Worm (Caenorhabditis elegans) whole organism, young adult: ENCODE results near the gene egg-3.

Experiments used
- B0019.2 ChIP-seq: fragments of 200-800 bp; sonication (Bioruptor generic); conservative IDR thresholded peaks from 2 replicates; pipeline ENCODE4 v1.3.6; 2022; ENCODE audit warnings: missing genetic modification reagents, missing genetic modification characterization, missing compliant biosample characterization
- B0261.1 ChIP-seq: sonication (generic microtip); optimal IDR thresholded peaks from 2 replicates; lab custom pipeline; 2016; ENCODE audit warnings: mild to moderate bottlenecking, missing genetic modification characterization, moderate library complexity, missing compliant biosample characterization
- C06A6.2 ChIP-seq: fragments of 200-800 bp; sonication (Bioruptor generic); conservative IDR thresholded peaks from 2 replicates; pipeline ENCODE4 v1.3.6; 2022; ENCODE audit warnings: missing genetic modification characterization, missing compliant biosample characterization
- D2030.7 ChIP-seq: fragments of 200-800 bp; sonication (Bioruptor generic); IDR thresholded peaks from 2 replicates; pipeline ENCODE4 v1.3.6; 2022; ENCODE audit warnings: missing genetic modification reagents, missing genetic modification characterization, missing compliant biosample characterization
- F23B12.7 ChIP-seq: sonication (generic microtip); optimal IDR thresholded peaks from 2 replicates; lab custom pipeline; 2017; ENCODE audit warnings: missing genetic modification characterization, mild to moderate bottlenecking, missing compliant biosample characterization, antibody characterized with exemption, moderate library complexity; ENCODE audit not compliant: insufficient read depth
- F57A8.1 ChIP-seq: fragments of 200-800 bp; sonication (Bioruptor generic); optimal IDR thresholded peaks from 2 replicates; lab custom pipeline; 2018; ENCODE audit warnings: mild to moderate bottlenecking, missing genetic modification characterization, moderate library complexity, missing compliant biosample characterization
- Y53F4B.3 ChIP-seq: fragments of 200-800 bp; sonication (Bioruptor generic); IDR thresholded peaks from 2 replicates; pipeline ENCODE4 v1.3.6; 2022; ENCODE audit warnings: missing genetic modification reagents, missing genetic modification characterization, missing compliant biosample characterization
- Y79H2A.3 ChIP-seq: fragments of 200-800 bp; sonication (Bioruptor generic); conservative IDR thresholded peaks from 2 replicates; pipeline ENCODE4 v1.3.6; 2022; ENCODE audit warnings: missing genetic modification reagents, missing genetic modification characterization, missing compliant biosample characterization
- ama-1 ChIP-seq, 3 experiments: fragments of 150-350 bp in 1 of 3; sonication (generic microtip) in 2 of 3; optimal IDR thresholded peaks; 2 replicates each; lab custom pipeline; 2014 to 2018; ENCODE audit warnings: missing biosample characterization in 2 of 3, missing genetic modification characterization in 2 of 3, missing genetic modification reagents in 2 of 3
- attf-3 ChIP-seq: fragments of 200-800 bp; sonication (Bioruptor generic); conservative IDR thresholded peaks from 2 replicates; pipeline ENCODE4 v1.3.6; 2022; ENCODE audit warnings: missing genetic modification reagents, missing genetic modification characterization, missing compliant biosample characterization
- ceh-40 ChIP-seq: fragments of 200-800 bp; sonication (Bioruptor generic); IDR thresholded peaks from 2 replicates; pipeline ENCODE4 v1.3.6; 2022; ENCODE audit warnings: missing genetic modification characterization, missing compliant biosample characterization
- ceh-91 ChIP-seq: fragments of 200-800 bp; sonication (Bioruptor generic); IDR thresholded peaks from 2 replicates; pipeline ENCODE4 v1.3.6; 2022; ENCODE audit warnings: missing genetic modification reagents, missing genetic modification characterization, missing compliant biosample characterization
- chd-7 ChIP-seq: sonication (generic microtip); optimal IDR thresholded peaks from 2 replicates; lab custom pipeline; 2016; ENCODE audit warnings: mild to moderate bottlenecking, missing genetic modification characterization, moderate library complexity, missing compliant biosample characterization
- dpl-1 ChIP-seq: fragments of 150-350 bp; optimal IDR thresholded peaks from 2 replicates; lab custom pipeline; 2014; ENCODE audit warnings: missing biosample characterization, missing genetic modification reagents, missing genetic modification characterization
- efl-1 ChIP-seq: fragments of 150-350 bp; optimal IDR thresholded peaks from 2 replicates; lab custom pipeline; 2014; ENCODE audit warnings: missing biosample characterization, missing genetic modification reagents, missing genetic modification characterization
- him-1 ChIP-seq: sonication (generic microtip); optimal IDR thresholded peaks from 2 replicates; lab custom pipeline; 2016; ENCODE audit warnings: missing genotype, missing genetic modification reagents, missing genetic modification characterization, missing compliant biosample characterization
- hmg-1.2 ChIP-seq: fragments of 200-800 bp; sonication (Bioruptor generic); IDR thresholded peaks from 2 replicates; pipeline ENCODE4 v1.3.6; 2022; ENCODE audit warnings: missing genetic modification reagents, missing genetic modification characterization, missing compliant biosample characterization
- hrde-1 ChIP-seq: sonication (generic microtip); optimal IDR thresholded peaks from 2 replicates; lab custom pipeline; 2016; ENCODE audit warnings: missing genetic modification characterization, mild to moderate bottlenecking, missing compliant biosample characterization, moderate library complexity, missing genotype, missing genetic modification reagents, borderline replicate concordance
- hsf-1 ChIP-seq: fragments of 200-800 bp; sonication (Bioruptor generic); IDR thresholded peaks from 2 replicates; pipeline ENCODE4 v1.3.6; 2022; ENCODE audit warnings: missing genetic modification reagents, missing genetic modification characterization, missing compliant biosample characterization
- let-607 ChIP-seq, 2 experiments: fragments of 200-800 bp in 1 of 2; sonication (Bioruptor generic) in 1 of 2; sonication (generic microtip) in 1 of 2; optimal IDR thresholded peaks; 2 replicates each; lab custom pipeline; 2016 to 2018; ENCODE audit warnings: mild to moderate bottlenecking in 2 of 2, missing compliant biosample characterization in 2 of 2, missing genetic modification characterization in 2 of 2, moderate library complexity in 2 of 2, missing genotype in 1 of 2
- lin-35 ChIP-seq, 3 experiments: fragments of 150-350 bp in 2 of 3; sonication (generic microtip) in 1 of 3; optimal IDR thresholded peaks; 2 replicates each; lab custom pipeline; 2014 to 2018; ENCODE audit warnings: missing biosample characterization in 3 of 3, missing genetic modification characterization in 3 of 3, missing genetic modification reagents in 3 of 3
- lsl-1 ChIP-seq: fragments of 200-800 bp; sonication (Bioruptor generic); optimal IDR thresholded peaks from 2 replicates; lab custom pipeline; 2018; ENCODE audit warnings: mild to moderate bottlenecking, missing genetic modification characterization, moderate library complexity, missing compliant biosample characterization
- madf-6 ChIP-seq: fragments of 200-800 bp; sonication (Bioruptor generic); IDR thresholded peaks from 2 replicates; pipeline ENCODE4 v1.3.6; 2022; ENCODE audit warnings: missing genetic modification reagents, missing genetic modification characterization, missing compliant biosample characterization
- madf-8 ChIP-seq: fragments of 200-800 bp; sonication (Bioruptor generic); conservative IDR thresholded peaks from 2 replicates; pipeline ENCODE4 v1.3.6; 2022; ENCODE audit warnings: missing genetic modification reagents, missing genetic modification characterization, missing compliant biosample characterization
- mes-4 ChIP-seq: sonication (generic microtip); optimal IDR thresholded peaks from 2 replicates; lab custom pipeline; 2016; ENCODE audit warnings: missing genotype, missing genetic modification characterization, missing compliant biosample characterization
- nfya-1 ChIP-seq: sonication (generic microtip); optimal IDR thresholded peaks from 2 replicates; lab custom pipeline; 2017; ENCODE audit warnings: antibody characterized with exemption, missing compliant biosample characterization, missing genetic modification characterization, borderline replicate concordance; ENCODE audit not compliant: insufficient read depth
- nfya-2 ChIP-seq: fragments of 200-800 bp; sonication (Bioruptor generic); IDR thresholded peaks from 2 replicates; pipeline ENCODE4 v1.3.6; 2022; ENCODE audit warnings: missing genetic modification reagents, missing genetic modification characterization, missing compliant biosample characterization
- nfyb-1 ChIP-seq: fragments of 200-800 bp; sonication (Bioruptor generic); IDR thresholded peaks from 2 replicates; pipeline ENCODE4 v1.3.6; 2022; ENCODE audit warnings: missing genetic modification reagents, missing genetic modification characterization, missing compliant biosample characterization
- nhr-120 ChIP-seq: fragments of 200-800 bp; sonication (Bioruptor generic); IDR thresholded peaks from 2 replicates; pipeline ENCODE4 v1.3.6; 2022; ENCODE audit warnings: missing genetic modification characterization, missing compliant biosample characterization
- nhr-27 ChIP-seq: fragments of 200-800 bp; sonication (Bioruptor generic); optimal IDR thresholded peaks from 2 replicates; lab custom pipeline; 2018; ENCODE audit warnings: mild to moderate bottlenecking, missing genetic modification characterization, moderate library complexity, missing compliant biosample characterization
- pbrm-1 ChIP-seq: fragments of 200-800 bp; sonication (Bioruptor generic); IDR thresholded peaks from 2 replicates; pipeline ENCODE4 v1.3.6; 2022; ENCODE audit warnings: missing genetic modification reagents, missing genetic modification characterization, missing compliant biosample characterization
- rcor-1 ChIP-seq: fragments of 200-800 bp; sonication (Bioruptor generic); IDR thresholded peaks from 2 replicates; pipeline ENCODE4 v1.3.6; 2022; ENCODE audit warnings: missing genetic modification reagents, missing genetic modification characterization, missing compliant biosample characterization
- rec-8 ChIP-seq, 2 experiments: sonication (generic microtip); optimal IDR thresholded peaks; 2 replicates each; lab custom pipeline; 2016; ENCODE audit warnings: mild to moderate bottlenecking in 2 of 2, missing genetic modification characterization in 2 of 2, missing genetic modification reagents in 2 of 2, missing genotype in 2 of 2, missing biosample characterization in 1 of 2, missing compliant biosample characterization in 1 of 2, moderate library complexity in 1 of 2
- rpc-1 ChIP-seq, 2 experiments: fragments of 150-350 bp in 1 of 2; sonication (generic microtip) in 1 of 2; optimal IDR thresholded peaks; 2 replicates each; lab custom pipeline; 2014 to 2018; ENCODE audit warnings: missing biosample characterization in 1 of 2, missing genetic modification characterization in 1 of 2, missing genetic modification reagents in 1 of 2, missing genotype in 1 of 2
- sea-2 ChIP-seq: fragments of 200-800 bp; sonication (Bioruptor generic); IDR thresholded peaks from 2 replicates; pipeline ENCODE4 v1.3.6; 2022; ENCODE audit warnings: missing genetic modification characterization, missing compliant biosample characterization
- snpc-1.1 ChIP-seq: sonication (generic microtip); optimal IDR thresholded peaks from 2 replicates; lab custom pipeline; 2017; ENCODE audit warnings: missing genetic modification characterization, mild to moderate bottlenecking, missing compliant biosample characterization, antibody characterized with exemption, moderate library complexity, missing genotype, missing genetic modification reagents; ENCODE audit not compliant: insufficient read depth
- snpc-4 ChIP-seq, 5 experiments: fragments of 150-350 bp in 1 of 5; sonication (generic microtip) in 4 of 5; optimal IDR thresholded peaks; 2 replicates each; lab custom pipeline; 2014 to 2018; ENCODE audit warnings: missing genetic modification characterization in 5 of 5, missing biosample characterization in 3 of 5, antibody characterized with exemption in 2 of 5, mild to moderate bottlenecking in 2 of 5, missing compliant biosample characterization in 2 of 5, missing genotype in 2 of 5, moderate library complexity in 2 of 5, missing genetic modification reagents in 1 of 5
- zfh-2 ChIP-seq: fragments of 200-800 bp; sonication (Bioruptor generic); conservative IDR thresholded peaks from 2 replicates; pipeline ENCODE4 v1.3.6; 2022; ENCODE audit warnings: missing genetic modification reagents, missing genetic modification characterization, missing compliant biosample characterization
- ztf-22 ChIP-seq: fragments of 200-800 bp; sonication (Bioruptor generic); optimal IDR thresholded peaks from 2 replicates; lab custom pipeline; 2018; ENCODE audit warnings: mild to moderate bottlenecking, missing genetic modification characterization, moderate library complexity, missing compliant biosample characterization

The egg-3 gene

DNA sequence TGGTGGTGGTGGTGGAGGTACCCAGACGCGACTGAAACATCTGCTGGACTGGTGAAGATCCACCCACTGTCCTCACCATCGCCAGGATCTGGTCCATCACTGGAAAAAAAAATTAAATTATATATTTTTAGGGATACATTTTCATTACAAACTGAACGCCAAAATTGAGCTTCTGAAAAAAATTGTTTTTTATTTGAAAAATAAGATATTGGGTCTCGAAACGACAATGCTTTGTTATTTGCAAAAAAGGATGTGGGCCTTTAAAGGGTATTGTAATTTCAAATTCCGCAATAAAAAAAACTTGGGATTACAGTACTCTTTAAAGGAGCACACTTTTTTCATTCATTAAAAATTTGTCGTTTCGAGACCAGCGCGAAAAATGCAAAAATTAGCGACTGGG is 34.3 kb downstream of the egg-3 start, which contains the start of gene M106.2:
M106.2 (minus strand) TSS at position 101 of the 400 bp plus-strand sequence.
- TF ChIP-seq Y79H2A.3 (GFP tag; lab: Robert Waterston, UW), result no peak
- TF ChIP-seq D2030.7 (GFP tag; lab: Robert Waterston, UW), result no peak
- TF ChIP-seq him-1 (tag; lab: Kevin White, UChicago), result no peak
- TF ChIP-seq F57A8.1 (GFP tag; lab: Kevin White, UChicago), result no peak
- no peak for TF ChIP-seq madf-8
- no peak for TF ChIP-seq ceh-91 (GFP tag; lab: Robert Waterston, UW)
- TF ChIP-seq zfh-2 (GFP tag; lab: Robert Waterston, UW), result no peak
- no peak for TF ChIP-seq pbrm-1 (GFP tag; lab: Robert Waterston, UW)
- no peak for TF ChIP-seq rpc-1 (optimal IDR thresholded peaks at IDR 0.05; lab: Kevin White, UChicago)
- no peak for TF ChIP-seq rpc-1 (tag; optimal IDR thresholded peaks at IDR 0.05; lab: Kevin White, UChicago)
- no peak for TF ChIP-seq madf-6
- no peak for TF ChIP-seq sea-2 (GFP tag; lab: Robert Waterston, UW)

DNA sequence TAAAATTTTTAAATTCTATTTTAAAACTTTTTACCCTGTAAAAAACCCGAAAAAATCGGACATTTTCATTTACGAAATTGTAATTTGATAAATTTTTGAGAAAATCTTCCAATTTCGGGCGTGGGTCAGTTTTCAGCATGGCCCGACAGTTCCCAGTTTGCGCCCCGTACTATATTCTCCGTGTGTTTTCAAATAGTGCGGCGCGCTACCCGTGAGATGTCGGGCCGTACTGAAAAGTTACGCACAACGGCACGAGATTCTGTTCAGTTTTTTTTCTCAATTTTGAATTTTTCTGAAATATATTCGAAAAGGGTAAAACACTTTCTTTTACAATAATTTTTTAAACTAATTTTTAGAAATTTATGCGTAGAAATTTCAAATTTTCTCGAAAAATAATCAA is 37.2 kb downstream of the egg-3 start:
- TF ChIP-seq snpc-1.1 (tag; lab: Kevin White, UChicago) (peak; percentile 48), C06A6.2 (no peak), snpc-4 (GFP tag; optimal IDR thresholded peaks at IDR 0.05; lab: Kevin White, UChicago) (peak; percentile 15), snpc-4 (tag; optimal IDR thresholded peaks at IDR 0.05; lab: Kevin White, UChicago) (peak in 3 of 4 experiments; percentile 17 to 82 (median 72)), hmg-1.2 (GFP tag; lab: Robert Waterston, UW) (peak; percentile 52)
- TF ChIP-seq, all 124 proteins: peak for 3

DNA sequence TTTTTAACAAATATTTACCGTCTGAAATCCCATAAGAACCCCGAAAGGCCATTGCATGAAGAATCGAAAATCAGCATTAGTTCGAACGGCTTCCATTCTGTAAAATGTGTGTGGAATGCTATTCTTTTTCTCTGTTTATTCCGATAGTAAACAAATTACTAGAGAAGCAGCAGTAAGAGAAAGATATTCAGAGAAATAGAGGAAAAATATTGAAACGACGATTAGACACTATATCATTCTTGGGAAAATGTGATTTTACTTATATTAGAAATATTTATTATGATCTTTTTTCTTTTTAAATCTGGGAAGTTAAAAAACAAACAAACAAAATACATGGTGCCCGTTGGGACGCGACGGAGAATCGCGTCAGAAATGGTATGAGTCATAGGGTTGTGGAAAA is 40.7 kb downstream of the egg-3 start, which contains the start of gene M106.8:
M106.8 (minus strand) TSS at position 101 of the 400 bp plus-strand sequence.
- TF ChIP-seq hsf-1 (GFP tag; lab: Robert Waterston, UW) (no peak), dpl-1 (GFP tag; lab: Kevin White, UChicago) (no peak), efl-1 (GFP tag; lab: Kevin White, UChicago) (no peak), him-1 (tag; lab: Kevin White, UChicago) (no peak), nhr-120 (GFP tag; lab: Robert Waterston, UW) (no peak), F23B12.7 (tag; lab: Kevin White, UChicago) (no peak), chd-7 (tag; lab: Kevin White, UChicago) (no peak), lsl-1 (GFP tag; lab: Kevin White, UChicago) (no peak), ztf-22 (no peak), nfya-1 (tag; lab: Kevin White, UChicago) (no peak), rcor-1 (no peak), B0019.2 (GFP tag; lab: Robert Waterston, UW) (no peak), nfyb-1 (GFP tag; lab: Robert Waterston, UW) (no peak), ama-1 (optimal IDR thresholded peaks at IDR 0.05; lab: Kevin White, UChicago) (no peak), ama-1 (GFP tag; optimal IDR thresholded peaks at IDR 0.05; lab: Kevin White, UChicago) (no peak), snpc-1.1 (tag; lab: Kevin White, UChicago) (no peak), nfya-2 (no peak), D2030.7 (GFP tag; lab: Robert Waterston, UW) (no peak), rec-8 (tag; optimal IDR thresholded peaks at IDR 0.05; lab: Kevin White, UChicago) (no peak), let-607 (tag; optimal IDR thresholded peaks at IDR 0.05; lab: Kevin White, UChicago) (no peak)

DNA sequence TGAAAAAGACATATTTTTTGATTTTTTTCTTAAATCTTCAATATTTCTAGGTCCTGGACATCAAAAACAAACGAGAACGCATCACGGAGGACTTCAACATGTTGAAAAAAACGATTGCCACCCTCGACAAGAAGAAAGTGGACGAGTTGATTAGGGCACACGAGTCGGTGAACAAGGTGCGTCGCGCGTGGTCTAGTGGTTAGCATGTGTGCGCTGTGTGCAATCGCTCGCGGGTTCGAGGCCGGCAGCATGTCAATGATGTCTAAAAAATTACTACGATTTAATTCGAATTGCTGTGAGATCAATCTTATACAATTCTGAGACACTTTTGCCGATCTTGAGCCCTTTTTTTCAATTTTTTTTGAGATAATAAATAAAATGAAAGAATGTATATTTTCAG is 44.2 kb downstream of the egg-3 start:
- TF ChIP-seq lin-35 (GFP tag; optimal IDR thresholded peaks at IDR 0.05; lab: Kevin White, UChicago) (peak in 1 of 3 experiments; percentile 74), rpc-1 (optimal IDR thresholded peaks at IDR 0.05; lab: Kevin White, UChicago) (peak; percentile 87), rpc-1 (tag; optimal IDR thresholded peaks at IDR 0.05; lab: Kevin White, UChicago) (peak; percentile 87), pbrm-1 (GFP tag; lab: Robert Waterston, UW) (peak; percentile 49; the same call in 1 of the 2 replicates), D2030.7 (GFP tag; lab: Robert Waterston, UW) (peak; percentile 43), F23B12.7 (tag; lab: Kevin White, UChicago) (peak; percentile 82), hrde-1 (peak; percentile 81), ceh-40 (peak; percentile 69; the same call in 1 of the 2 replicates), madf-6 (peak; percentile 64), attf-3 (GFP tag; lab: Robert Waterston, UW) (peak; percentile 59; the same call in 1 of the 2 replicates), nhr-27 (tag; lab: Kevin White, UChicago) (no peak), mes-4 (peak; percentile 82), Y53F4B.3 (GFP tag; lab: Robert Waterston, UW) (no peak), B0261.1 (tag; lab: Kevin White, UChicago) (peak; percentile 94), ceh-91 (GFP tag; lab: Robert Waterston, UW) (no peak)
